Fruit fly (Drosophila melanogaster): ENCODE results near the gene Phf7.

dm6 chrX:20110475-20110874 is 55.2 kb downstream of the Phf7 start, which contains the start of gene karr:
- TF ChIP-seq Max (GFP tag; optimal IDR thresholded peaks at IDR 0.05) (no peak), CG10267 (tag; optimal IDR thresholded peaks at IDR 0.05) (no peak), MTF-1 (GFP tag; optimal IDR thresholded peaks at IDR 0.05; ENCODE audit: borderline replicate concordance) (no peak), CG31388 (GFP tag; optimal IDR thresholded peaks at IDR 0.05) (no peak), CG7963 (GFP tag; IDR thresholded peaks at IDR 0.05; ENCODE audit: partially characterized antibody) (no peak), CG6175 (GFP tag; IDR thresholded peaks at IDR 0.05) (no peak), CG32532 (GFP tag; IDR thresholded peaks at IDR 0.05) (no peak), Chrac-16 (GFP tag; optimal IDR thresholded peaks at IDR 0.05) (no peak)
